Fruit fly (Drosophila melanogaster) whole organism, embryonic: ENCODE data around the gene Hez.

ENCODE experiments used
- Blimp-1 ChIP-seq: fragments of 200-800 bp; sonication (Bioruptor generic); optimal IDR thresholded peaks from 3 replicates; lab custom pipeline; 2018; ENCODE audit warnings: missing biosample characterization, missing genetic modification characterization, mild to moderate bottlenecking, moderate library complexity, missing genetic modification reagents
- BtbVII ChIP-seq: fragments of 200-800 bp; sonication (Bioruptor generic); optimal IDR thresholded peaks from 3 replicates; lab custom pipeline; 2017; ENCODE audit warnings: missing biosample characterization, mild to moderate bottlenecking, missing genetic modification characterization
- CG11085 ChIP-seq: fragments of 200-800 bp; sonication (Bioruptor generic); IDR thresholded peaks from 2 replicates; pipeline ENCODE4 v1.3.6; 2022; ENCODE audit warnings: missing biosample characterization, missing genetic modification characterization
- CG12236 ChIP-seq: fragments of 200-800 bp; sonication (Bioruptor generic); optimal IDR thresholded peaks from 2 replicates; lab custom pipeline; 2016; ENCODE audit warnings: missing biosample characterization, missing genetic modification characterization
- CG12299 ChIP-seq: fragments of 200-800 bp; sonication (Bioruptor generic); optimal IDR thresholded peaks from 2 replicates; lab custom pipeline; 2018; ENCODE audit warnings: missing biosample characterization, mild to moderate bottlenecking, missing genetic modification characterization
- CG12659 ChIP-seq: fragments of 200-800 bp; sonication (Bioruptor generic); optimal IDR thresholded peaks from 3 replicates; lab custom pipeline; 2017; ENCODE audit warnings: mild to moderate bottlenecking, missing biosample characterization, missing genetic modification reagents, missing genetic modification characterization
- CG14860 ChIP-seq: fragments of 200-800 bp; sonication (Bioruptor generic); IDR thresholded peaks from 3 replicates; pipeline ENCODE4 v1.3.6; 2022; ENCODE audit warnings: missing biosample characterization, missing genetic modification characterization; ENCODE audit not compliant: partially characterized antibody
- CG17359 ChIP-seq: fragments of 200-800 bp; sonication (Bioruptor generic); optimal IDR thresholded peaks from 3 replicates; lab custom pipeline; 2018; ENCODE audit warnings: missing biosample characterization, mild to moderate bottlenecking, missing genetic modification characterization, moderate library complexity
- CG2889 ChIP-seq: fragments of 200-800 bp; sonication (Bioruptor generic); IDR thresholded peaks from 3 replicates; pipeline ENCODE4 v1.3.6; 2022; ENCODE audit warnings: missing biosample characterization, missing genetic modification characterization
- CG31365 ChIP-seq: fragments of 200-800 bp; sonication (Bioruptor generic); optimal IDR thresholded peaks from 2 replicates; lab custom pipeline; 2018; ENCODE audit warnings: missing biosample characterization, mild to moderate bottlenecking, missing genetic modification characterization
- CG43689 ChIP-seq: fragments of 200-800 bp; sonication (Bioruptor generic); IDR thresholded peaks from 2 replicates; pipeline ENCODE4 v1.3.6; 2022; ENCODE audit warnings: missing biosample characterization, missing genetic modification characterization
- CG4424 ChIP-seq: fragments of 200-800 bp; sonication (Bioruptor generic); optimal IDR thresholded peaks from 3 replicates; lab custom pipeline; 2016; ENCODE audit warnings: missing biosample characterization, missing genetic modification characterization
- CG4707 ChIP-seq: fragments of 200-800 bp; sonication (Bioruptor generic); optimal IDR thresholded peaks from 2 replicates; lab custom pipeline; 2018; ENCODE audit warnings: missing biosample characterization, mild to moderate bottlenecking, missing genetic modification characterization, moderate library complexity
- CG5953 ChIP-seq: fragments of 200-800 bp; sonication (Bioruptor generic); IDR thresholded peaks from 2 replicates; pipeline ENCODE4 v1.3.6; 2022; ENCODE audit warnings: missing biosample characterization, missing genetic modification characterization
- CG6683 ChIP-seq: fragments of 200-800 bp; sonication (Bioruptor generic); optimal IDR thresholded peaks from 2 replicates; lab custom pipeline; 2017; ENCODE audit warnings: missing biosample characterization, mild to moderate bottlenecking, missing genetic modification characterization, missing genetic modification reagents
- CG8924 ChIP-seq: fragments of 200-800 bp; optimal IDR thresholded peaks from 3 replicates; lab custom pipeline; 2019; ENCODE audit warnings: missing biosample characterization, mild to moderate bottlenecking, missing genetic modification characterization, moderate library complexity
- CG9876 ChIP-seq: fragments of 200-800 bp; sonication (Bioruptor generic); optimal IDR thresholded peaks from 2 replicates; lab custom pipeline; 2016; ENCODE audit warnings: missing biosample characterization, missing genetic modification characterization
- CrebB ChIP-seq: fragments of 200-800 bp; sonication (Bioruptor generic); optimal IDR thresholded peaks from 3 replicates; lab custom pipeline; 2018; ENCODE audit warnings: missing biosample characterization, mild to moderate bottlenecking, missing genetic modification characterization
- Dp ChIP-seq: fragments of 200-800 bp; sonication (Bioruptor generic); optimal IDR thresholded peaks from 2 replicates; lab custom pipeline; 2018; ENCODE audit warnings: missing biosample characterization, mild to moderate bottlenecking, missing genetic modification characterization, moderate library complexity
- Drgx ChIP-seq: fragments of 200-800 bp; sonication (Bioruptor generic); IDR thresholded peaks from 2 replicates; pipeline ENCODE4 v1.3.6; 2022; ENCODE audit warnings: missing biosample characterization, missing genetic modification characterization
- E2f1 ChIP-seq: fragments of 200-800 bp; sonication (Bioruptor generic); IDR thresholded peaks from 2 replicates; pipeline ENCODE4 v1.3.6; 2022; ENCODE audit warnings: missing biosample characterization, missing genetic modification characterization
- Gug ChIP-seq: fragments of 200-800 bp; sonication (Bioruptor generic); IDR thresholded peaks from 4 replicates; pipeline ENCODE4 v1.3.6; 2022; ENCODE audit warnings: missing biosample characterization, missing genetic modification characterization
- Hsf ChIP-seq: fragments of 200-800 bp; sonication (Bioruptor generic); optimal IDR thresholded peaks from 3 replicates; lab custom pipeline; 2016; ENCODE audit warnings: missing biosample characterization, missing genetic modification characterization
- Lpt ChIP-seq: fragments of >200 bp; optimal IDR thresholded peaks from 2 replicates; lab custom pipeline; 2018; ENCODE audit warnings: missing biosample characterization, missing genetic modification characterization
- MESR4 ChIP-seq: fragments of 200-800 bp; sonication (Bioruptor generic); optimal IDR thresholded peaks from 2 replicates; lab custom pipeline; 2018; ENCODE audit warnings: missing biosample characterization, mild to moderate bottlenecking, missing genetic modification characterization, moderate library complexity
- Myb ChIP-seq: fragments of 200-800 bp; sonication (Bioruptor generic); optimal IDR thresholded peaks from 2 replicates; lab custom pipeline; 2016; ENCODE audit warnings: missing biosample characterization, missing genetic modification characterization
- Taf1 ChIP-seq: fragments of 200-800 bp; sonication (Bioruptor generic); IDR thresholded peaks from 2 replicates; pipeline ENCODE4 v1.3.6; 2022; ENCODE audit warnings: missing biosample characterization, missing genetic modification characterization
- Vsx1 ChIP-seq: fragments of 200-800 bp; sonication (Bioruptor generic); optimal IDR thresholded peaks from 2 replicates; lab custom pipeline; 2017; ENCODE audit warnings: missing biosample characterization, mild to moderate bottlenecking, missing genetic modification characterization, missing genetic modification reagents
- ato ChIP-seq: fragments of 200-800 bp; sonication (Bioruptor generic); IDR thresholded peaks from 2 replicates; pipeline ENCODE4 v1.3.6; 2022; ENCODE audit warnings: missing biosample characterization, missing genetic modification characterization; ENCODE audit not compliant: partially characterized antibody
- br ChIP-seq: fragments of >200 bp; optimal IDR thresholded peaks from 2 replicates; lab custom pipeline; 2017
- crol ChIP-seq: fragments of 200-800 bp; sonication (Bioruptor generic); IDR thresholded peaks from 2 replicates; pipeline ENCODE4 v1.3.6; 2022; ENCODE audit warnings: missing biosample characterization, missing genetic modification characterization
- dati ChIP-seq: fragments of 200-800 bp; sonication (Bioruptor generic); IDR thresholded peaks from 2 replicates; pipeline ENCODE4 v1.3.6; 2022; ENCODE audit warnings: missing biosample characterization, missing genetic modification characterization
- dysf ChIP-seq: fragments of 200-800 bp; sonication (Bioruptor generic); IDR thresholded peaks from 3 replicates; pipeline ENCODE4 v1.3.6; 2022; ENCODE audit warnings: missing biosample characterization, missing genetic modification characterization
- fd3F ChIP-seq: fragments of 200-800 bp; sonication (Bioruptor generic); optimal IDR thresholded peaks from 2 replicates; lab custom pipeline; 2018; ENCODE audit warnings: missing biosample characterization, mild to moderate bottlenecking, missing genetic modification characterization, moderate library complexity
- gcm ChIP-seq: fragments of 200-800 bp; sonication (Bioruptor generic); optimal IDR thresholded peaks from 2 replicates; lab custom pipeline; 2019; ENCODE audit warnings: missing biosample characterization, mild to moderate bottlenecking, missing genetic modification characterization, moderate library complexity
- gro ChIP-seq: fragments of 200-800 bp; sonication (Bioruptor generic); optimal IDR thresholded peaks from 2 replicates; lab custom pipeline; 2016; ENCODE audit warnings: missing biosample characterization, missing genetic modification characterization
- gsb-n ChIP-seq: fragments of 200-800 bp; sonication (Bioruptor generic); optimal IDR thresholded peaks from 3 replicates; lab custom pipeline; 2018; ENCODE audit warnings: missing biosample characterization, mild to moderate bottlenecking, missing genetic modification characterization
- mam ChIP-seq: fragments of 200-800 bp; sonication (Bioruptor generic); optimal IDR thresholded peaks from 3 replicates; lab custom pipeline; 2016; ENCODE audit warnings: missing biosample characterization, missing genetic modification characterization
- nom ChIP-seq: fragments of 200-800 bp; sonication (Bioruptor generic); optimal IDR thresholded peaks from 2 replicates; lab custom pipeline; 2017; ENCODE audit warnings: missing biosample characterization, missing genetic modification characterization, mild to moderate bottlenecking, moderate library complexity, missing genetic modification reagents
- pho ChIP-seq: fragments of 200-800 bp; sonication (Bioruptor generic); optimal IDR thresholded peaks from 2 replicates; lab custom pipeline; 2016; ENCODE audit warnings: missing biosample characterization, missing genetic modification characterization
- psq ChIP-seq: fragments of 200-800 bp; sonication (Bioruptor generic); optimal IDR thresholded peaks from 2 replicates; lab custom pipeline; 2017; ENCODE audit warnings: missing biosample characterization, missing genetic modification characterization
- row ChIP-seq: fragments of 200-800 bp; sonication (Bioruptor generic); IDR thresholded peaks from 3 replicates; pipeline ENCODE4 v1.3.6; 2022; ENCODE audit warnings: missing biosample characterization, missing genetic modification characterization
- schlank ChIP-seq: fragments of 200-800 bp; sonication (Bioruptor generic); optimal IDR thresholded peaks from 2 replicates; lab custom pipeline; 2018; ENCODE audit warnings: missing biosample characterization, mild to moderate bottlenecking, missing genetic modification characterization
- sd ChIP-seq: fragments of 200-800 bp; sonication (Bioruptor generic); optimal IDR thresholded peaks from 3 replicates; lab custom pipeline; 2018; ENCODE audit warnings: missing biosample characterization, mild to moderate bottlenecking, missing genetic modification characterization, moderate library complexity
- sug ChIP-seq: fragments of 200-800 bp; optimal IDR thresholded peaks from 2 replicates; lab custom pipeline; 2019; ENCODE audit warnings: missing biosample characterization, mild to moderate bottlenecking, missing genetic modification characterization, moderate library complexity
- tio ChIP-seq: fragments of 200-800 bp; sonication (Bioruptor generic); optimal IDR thresholded peaks from 2 replicates; lab custom pipeline; 2017; ENCODE audit warnings: missing biosample characterization, missing genetic modification characterization, inconsistent platforms
- tll ChIP-seq, 2 experiments: fragments of 200-800 bp in 1 of 2; fragments of >200 bp in 1 of 2; sonication (Bioruptor generic) in 1 of 2; optimal IDR thresholded peaks; 2 replicates each; lab custom pipeline; 2017 to 2019; ENCODE audit warnings: missing biosample characterization in 2 of 2, missing genetic modification characterization in 2 of 2, mild to moderate bottlenecking in 1 of 2, moderate library complexity in 1 of 2
- tna ChIP-seq: fragments of 200-800 bp; sonication (Bioruptor generic); IDR thresholded peaks from 2 replicates; pipeline ENCODE4 v1.3.6; 2022; ENCODE audit warnings: missing biosample characterization, missing genetic modification characterization; ENCODE audit not compliant: partially characterized antibody
- ttk ChIP-seq: fragments of 200-800 bp; sonication (Bioruptor generic); IDR thresholded peaks from 2 replicates; pipeline ENCODE4 v2.1.2; 2022; ENCODE audit warnings: missing biosample characterization, missing genetic modification characterization
- vnd ChIP-seq: fragments of 200-800 bp; sonication (Bioruptor generic); IDR thresholded peaks from 3 replicates; pipeline ENCODE4 v1.3.6; 2022; ENCODE audit warnings: missing biosample characterization, missing genetic modification characterization; ENCODE audit not compliant: partially characterized antibody

Hez gene

DNA sequence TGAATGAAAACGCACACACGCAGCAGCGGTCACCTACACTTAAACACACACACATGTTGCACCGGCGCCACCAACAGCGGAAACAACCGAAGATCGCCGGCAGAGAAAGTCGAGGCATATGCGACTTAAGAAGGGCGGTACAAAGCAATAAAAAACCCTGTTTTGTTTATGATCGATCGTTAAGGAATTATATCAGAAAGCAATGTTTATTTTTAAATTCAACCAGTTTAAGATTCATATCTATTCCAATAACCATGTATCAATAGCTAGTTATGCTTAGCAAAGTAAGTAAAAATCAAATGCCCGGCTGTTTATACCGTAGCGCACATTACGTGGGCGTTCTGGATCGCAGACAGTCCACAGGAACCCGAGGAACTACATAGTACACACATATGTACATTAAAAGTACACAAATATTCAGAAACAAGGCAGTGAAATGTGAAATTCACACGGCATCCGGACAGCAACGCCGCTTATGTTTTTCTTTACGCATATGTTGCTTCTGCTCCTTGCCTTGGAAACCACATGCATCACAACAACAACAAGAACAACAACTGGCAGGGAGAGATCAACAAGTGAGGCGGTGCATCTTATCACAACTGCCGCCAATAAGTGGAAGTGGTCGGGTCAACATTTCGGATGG, 38.6 kb downstream of the Hez start (continued):
- TF ChIP-seq Lpt (GFP tag; lab: Kevin White, UChicago) (no peak), CG43689 (GFP tag; lab: Robert Waterston, UW) (peak; percentile 92), Drgx (peak; percentile 97), vnd (no peak), Gug (peak; percentile 98), gro (GFP tag; lab: Kevin White, UChicago) (peak; percentile 93), nom (peak; percentile 90), BtbVII (peak; percentile 93), row (GFP tag; lab: Robert Waterston, UW) (peak; percentile 98), dati (peak; percentile 94), Blimp-1 (GFP tag; lab: Kevin White, UChicago) (peak; percentile 99), CG14860 (no peak), CG4707 (GFP tag; lab: Kevin White, UChicago) (peak; percentile 90), tna (GFP tag; lab: Robert Waterston, UW) (no peak), br (no peak), Vsx1 (GFP tag; lab: Kevin White, UChicago) (peak; percentile 91), sug (tag; lab: Kevin White, UChicago) (peak; percentile 81), fd3F (GFP tag; lab: Kevin White, UChicago) (peak; percentile 76), CG6683 (GFP tag; lab: Kevin White, UChicago) (peak; percentile 87), Dp (GFP tag; lab: Kevin White, UChicago) (no peak), mam (GFP tag; lab: Kevin White, UChicago) (peak; percentile 94), crol (GFP tag; lab: Robert Waterston, UW) (peak; percentile 81), psq (GFP tag; lab: Kevin White, UChicago) (peak; percentile 79), dysf (GFP tag; lab: Robert Waterston, UW) (peak; percentile 97), gcm (peak; percentile 97), sd (tag; lab: Kevin White, UChicago) (peak; percentile 80), CrebB (tag; lab: Kevin White, UChicago) (peak; percentile 91), CG17359 (tag; lab: Kevin White, UChicago) (peak; percentile 99), CG12236 (peak; percentile 97), CG12659 (GFP tag; lab: Kevin White, UChicago) (peak; percentile 90), ato (GFP tag; lab: Robert Waterston, UW) (no peak), CG9876 (GFP tag; lab: Kevin White, UChicago) (peak; percentile 86), pho (GFP tag; lab: Kevin White, UChicago) (peak; percentile 92), E2f1 (peak; percentile 95), MESR4 (GFP tag; lab: Kevin White, UChicago) (peak; percentile 57), CG11085 (GFP tag; lab: Robert Waterston, UW) (peak; percentile 90), CG12299 (tag; lab: Kevin White, UChicago) (peak; percentile 94), schlank (tag; lab: Kevin White, UChicago) (peak; percentile 76), Hsf (peak; percentile 97), CG5953 (GFP tag; lab: Robert Waterston, UW) (peak; percentile 97), tll (GFP tag; optimal IDR thresholded peaks at IDR 0.05; lab: Kevin White, UChicago) (peak in 1 of 2 experiments; percentile 97), CG31365 (tag; lab: Kevin White, UChicago) (peak; percentile 88), tio (GFP tag; lab: Kevin White, UChicago) (peak; percentile 96), Taf1 (GFP tag; lab: Robert Waterston, UW) (peak; percentile 73), CG8924 (tag; lab: Kevin White, UChicago) (peak; percentile 98), Myb (GFP tag; lab: Kevin White, UChicago) (peak; percentile 84), ttk (peak; percentile 97), CG4424 (GFP tag; lab: Kevin White, UChicago) (peak; percentile 99), gsb-n (tag; lab: Kevin White, UChicago) (peak; percentile 97), CG2889 (GFP tag; lab: Robert Waterston, UW) (peak; percentile 91)
